Fruit fly (Drosophila melanogaster): ENCODE measurements around the gene CG7231.

The CG7231 gene

DNA sequence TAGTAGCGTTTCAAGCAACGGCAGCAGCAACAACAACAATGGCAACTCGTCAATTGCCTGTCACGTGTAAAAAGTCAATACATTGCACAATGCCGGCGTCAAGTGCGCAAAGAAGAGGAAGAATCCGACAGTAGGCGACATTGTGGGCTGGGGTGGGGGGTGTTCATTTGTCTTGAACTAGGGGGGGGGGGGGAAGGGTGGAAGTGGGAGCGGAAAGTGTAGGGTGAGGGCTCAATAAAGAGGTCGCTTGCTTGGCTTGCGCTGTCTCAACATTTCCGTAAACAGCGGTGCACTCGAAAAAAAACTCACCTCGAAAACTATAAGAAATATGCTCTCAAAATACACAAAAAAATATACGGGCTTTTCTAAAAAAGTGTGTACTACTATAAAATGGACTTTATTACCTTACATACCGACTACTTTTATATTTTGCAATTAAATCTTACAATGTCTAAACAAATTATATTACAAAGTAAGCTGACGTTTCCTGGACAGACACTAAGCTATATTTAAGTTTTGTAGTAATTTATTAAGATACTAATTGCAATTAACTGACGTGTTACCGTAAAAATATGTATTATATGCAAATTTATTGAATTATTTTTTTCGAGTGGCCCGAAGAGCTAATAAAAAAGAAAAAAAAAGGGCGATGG lies 17.8 kb upstream of the CG7231 start (continued):
- TF ChIP-seq Hr38 (GFP tag; optimal IDR thresholded peaks at IDR 0.05): no peak
- peak in 1 of 2 experiments; percentile 53 for TF ChIP-seq salr (GFP tag; optimal IDR thresholded peaks at IDR 0.05)
- no peak for TF ChIP-seq CG8319 (GFP tag; optimal IDR thresholded peaks at IDR 0.05)
- TF ChIP-seq achi (GFP tag; optimal IDR thresholded peaks at IDR 0.05): peak; percentile 34
- TF ChIP-seq CG11762 (GFP tag; optimal IDR thresholded peaks at IDR 0.05; ENCODE audit: insufficient read depth): no peak
- TF ChIP-seq cyc (GFP tag; optimal IDR thresholded peaks at IDR 0.05): no peak
- peak; percentile 47 for TF ChIP-seq CG6276 (GFP tag; optimal IDR thresholded peaks at IDR 0.05)
- no peak for TF ChIP-seq Sox102F (GFP tag; optimal IDR thresholded peaks at IDR 0.05)
- no peak for TF ChIP-seq CG7368 (GFP tag; optimal IDR thresholded peaks at IDR 0.05)
- no peak for TF ChIP-seq CG11294 (GFP tag; IDR thresholded peaks at IDR 0.05)
- no peak for TF ChIP-seq Smox (GFP tag; optimal IDR thresholded peaks at IDR 0.05)
- peak; percentile 8 for TF ChIP-seq spab (GFP tag; optimal IDR thresholded peaks at IDR 0.05)
- TF ChIP-seq fd59A (GFP tag; optimal IDR thresholded peaks at IDR 0.05): no peak
- TF ChIP-seq Sox14 (GFP tag; optimal IDR thresholded peaks at IDR 0.05): no peak

DNA sequence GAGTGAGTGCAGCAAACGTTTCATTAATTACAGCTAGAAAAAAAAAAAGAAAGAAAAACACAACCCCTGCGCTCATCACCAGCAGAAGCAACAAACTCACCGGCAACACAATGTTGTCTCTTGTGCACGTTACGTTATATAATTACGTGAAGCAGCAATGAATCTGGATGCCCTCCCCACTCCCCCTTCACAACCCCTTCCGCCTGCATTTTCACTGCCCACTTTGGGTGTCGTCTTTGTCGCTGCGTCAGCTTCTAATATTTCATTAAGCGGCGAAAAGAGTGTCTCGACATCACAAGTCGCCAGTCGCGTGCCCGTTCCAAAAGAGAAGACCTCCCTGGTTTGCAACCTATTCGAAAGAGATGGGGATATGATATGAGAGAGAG lies 17.3 kb upstream of the CG7231 start:
- TF ChIP-seq Eip93F (GFP tag; optimal IDR thresholded peaks at IDR 0.05) (no peak), eg (GFP tag; IDR thresholded peaks at IDR 0.05) (no peak), CG8119 (GFP tag; IDR thresholded peaks at IDR 0.05) (no peak), acj6 (GFP tag; optimal IDR thresholded peaks at IDR 0.05) (no peak), CG4318 (GFP tag; optimal IDR thresholded peaks at IDR 0.05) (no peak), CG6276 (GFP tag; optimal IDR thresholded peaks at IDR 0.05) (no peak), CG9139 (GFP tag; optimal IDR thresholded peaks at IDR 0.05) (no peak), CG11902 (GFP tag; optimal IDR thresholded peaks at IDR 0.05) (no peak)

DNA sequence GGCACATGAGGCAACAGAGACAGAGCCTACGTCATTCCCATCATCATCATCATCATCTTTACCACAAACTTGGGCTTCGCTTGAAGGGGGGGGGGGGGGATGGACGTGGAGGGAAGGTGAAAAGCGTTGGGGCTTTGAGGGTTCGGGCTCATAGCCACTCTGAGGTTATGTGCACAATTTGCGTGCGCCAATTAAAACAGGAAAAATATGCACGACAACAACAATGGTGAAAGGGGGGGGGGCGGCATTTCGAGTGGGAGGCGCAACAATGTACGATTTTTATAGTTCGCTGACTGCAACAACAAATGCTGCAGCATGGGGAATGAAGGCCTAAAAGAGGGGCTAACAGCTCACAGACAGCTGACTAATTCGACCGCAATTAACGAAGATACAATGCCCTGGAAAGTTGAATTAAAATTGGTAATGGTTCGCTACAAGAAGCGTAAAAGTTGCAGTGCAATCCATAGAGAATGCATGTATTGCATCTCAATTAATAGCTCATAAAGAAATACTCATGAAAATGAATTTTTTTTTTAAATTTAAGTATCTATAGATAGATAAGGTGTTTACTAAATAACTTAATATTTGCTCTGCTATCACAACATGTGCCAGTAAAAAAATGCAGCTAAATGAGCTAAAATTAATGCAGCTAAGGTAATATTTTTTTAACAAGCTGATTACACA lies 16.7 kb upstream of the CG7231 start:
- no peak for TF ChIP-seq CG7368 (GFP tag; optimal IDR thresholded peaks at IDR 0.05)
- no peak for TF ChIP-seq acj6 (GFP tag; optimal IDR thresholded peaks at IDR 0.05)
- TF ChIP-seq CG6854 (GFP tag; optimal IDR thresholded peaks at IDR 0.05): no peak
- no peak for TF ChIP-seq CG8319 (GFP tag; optimal IDR thresholded peaks at IDR 0.05)
- no peak for TF ChIP-seq dac (GFP tag; optimal IDR thresholded peaks at IDR 0.05)
- no peak for TF ChIP-seq Sox15 (GFP tag; optimal IDR thresholded peaks at IDR 0.05)
- no peak for TF ChIP-seq Eip93F (GFP tag; optimal IDR thresholded peaks at IDR 0.05)
- peak; percentile 92 for TF ChIP-seq dsx (GFP tag; optimal IDR thresholded peaks at IDR 0.05; ENCODE audit: poor library complexity, severe bottlenecking)
- no peak for TF ChIP-seq Gug (GFP tag; IDR thresholded peaks at IDR 0.05)
- no peak for TF ChIP-seq CG1621 (tag; optimal IDR thresholded peaks at IDR 0.05)
- TF ChIP-seq CG3919 (GFP tag; optimal IDR thresholded peaks at IDR 0.05): no peak
- TF ChIP-seq CG6276 (GFP tag; optimal IDR thresholded peaks at IDR 0.05): no peak
- no peak for TF ChIP-seq Hr38 (GFP tag; optimal IDR thresholded peaks at IDR 0.05)
- no peak for TF ChIP-seq CG9139 (GFP tag; optimal IDR thresholded peaks at IDR 0.05)
- TF ChIP-seq CG6163 (GFP tag; IDR thresholded peaks at IDR 0.05): peak; percentile 38; the same call in 1 of the 3 replicates
- TF ChIP-seq Hr4 (GFP tag; optimal IDR thresholded peaks at IDR 0.05): peak; percentile 53
- TF ChIP-seq fd85E (GFP tag; optimal IDR thresholded peaks at IDR 0.05): no peak
- no peak for TF ChIP-seq Smox (GFP tag; optimal IDR thresholded peaks at IDR 0.05)
- TF ChIP-seq Hr39 (GFP tag; optimal IDR thresholded peaks at IDR 0.05): no peak
- TF ChIP-seq Lpt (GFP tag; optimal IDR thresholded peaks at IDR 0.05): no peak
- no peak for TF ChIP-seq Sox102F (GFP tag; optimal IDR thresholded peaks at IDR 0.05)
- TF ChIP-seq salr (GFP tag; optimal IDR thresholded peaks at IDR 0.05): no peak
- TF ChIP-seq CG10669 (GFP tag; optimal IDR thresholded peaks at IDR 0.05): no peak
- no peak for TF ChIP-seq CG8632 (GFP tag; optimal IDR thresholded peaks at IDR 0.05)
- no peak for TF ChIP-seq cyc (GFP tag; optimal IDR thresholded peaks at IDR 0.05)
- peak; percentile 21 for TF ChIP-seq CG4318 (GFP tag; optimal IDR thresholded peaks at IDR 0.05)
- TF ChIP-seq Eip75B (GFP tag; optimal IDR thresholded peaks at IDR 0.05): no peak
- TF ChIP-seq CG34406 (GFP tag; optimal IDR thresholded peaks at IDR 0.05): no peak
- TF ChIP-seq CG15336 (GFP tag; IDR thresholded peaks at IDR 0.05): no peak
- TF ChIP-seq eg (GFP tag; IDR thresholded peaks at IDR 0.05): 0 out of 3 replicates have a peak, but pooled peaks have one; percentile 16
- no peak for TF ChIP-seq topi (GFP tag; optimal IDR thresholded peaks at IDR 0.05)
- TF ChIP-seq CG10631 (GFP tag; optimal IDR thresholded peaks at IDR 0.05): no peak
- peak; percentile 66 for TF ChIP-seq Eip78C (GFP tag)
- no peak for TF ChIP-seq Ets21C (GFP tag; optimal IDR thresholded peaks at IDR 0.05)
- TF ChIP-seq ss (GFP tag; optimal IDR thresholded peaks at IDR 0.05): peak in 1 of 2 experiments; percentile 56
- TF ChIP-seq achi (GFP tag; optimal IDR thresholded peaks at IDR 0.05): no peak
- TF ChIP-seq CG32006 (GFP tag; optimal IDR thresholded peaks at IDR 0.05): peak; percentile 60
